Fruit fly (Drosophila melanogaster): ENCODE measurements around the gene CG9839.

DNA sequence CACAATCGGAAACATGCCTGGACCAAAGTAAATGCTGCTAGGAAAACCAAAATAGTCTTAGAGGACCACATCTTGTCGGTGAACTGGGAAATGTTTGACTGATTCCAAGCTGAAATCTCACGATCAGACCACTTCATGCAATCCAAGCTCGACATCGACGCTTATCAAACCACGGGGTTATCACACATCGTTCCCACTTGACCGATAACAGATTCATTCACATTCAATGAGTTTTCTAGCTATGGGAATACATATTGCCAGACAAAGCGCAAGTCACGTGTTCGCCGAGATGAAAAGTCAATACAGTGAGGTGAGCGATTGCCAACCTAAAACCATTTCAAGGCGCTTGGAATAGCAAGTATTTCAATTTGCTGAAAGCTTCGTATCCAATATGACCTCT lies 4.1 kb upstream of the CG9839 start:
- TF ChIP-seq CG15710 (tag; optimal IDR thresholded peaks at IDR 0.05) (no peak), gl (tag; optimal IDR thresholded peaks at IDR 0.05) (no peak), EcR (GFP tag; optimal IDR thresholded peaks at IDR 0.05) (peak; percentile 79), fd96Ca (GFP tag; IDR thresholded peaks at IDR 0.05) (no peak), CG14655 (GFP tag; optimal IDR thresholded peaks at IDR 0.05) (no peak), rn (GFP tag; IDR thresholded peaks at IDR 0.05) (no peak), Pif1B (GFP tag; optimal IDR thresholded peaks at IDR 0.05) (no peak), Snoo (tag; optimal IDR thresholded peaks at IDR 0.05) (no peak), Pif1A (GFP tag; optimal IDR thresholded peaks at IDR 0.05) (no peak), CG8301 (tag; optimal IDR thresholded peaks at IDR 0.05) (no peak), CG32121 (GFP tag; IDR thresholded peaks at IDR 0.05) (no peak), CG13204 (GFP tag; optimal IDR thresholded peaks at IDR 0.05) (no peak), CG10348 (GFP tag; IDR thresholded peaks at IDR 0.05) (no peak), CG12605 (GFP tag; IDR thresholded peaks at IDR 0.05) (no peak)

All from whole organism, pupa.